Worm (Caenorhabditis elegans) whole organism, L3 larva: ENCODE data around the gene fbxc-17.

ENCODE experiments used
- fkh-10 ChIP-seq: sonication (generic microtip); optimal IDR thresholded peaks from 2 replicates; lab custom pipeline; 2017; ENCODE audit warnings: missing biosample characterization, missing genetic modification reagents, missing genetic modification characterization
- hmg-11 ChIP-seq: sonication (generic microtip); optimal IDR thresholded peaks from 2 replicates; lab custom pipeline; 2016; ENCODE audit warnings: missing genetic modification characterization, missing compliant biosample characterization
- nhr-28 ChIP-seq: fragments of 150-350 bp; optimal IDR thresholded peaks from 2 replicates; lab custom pipeline; 2014; ENCODE audit warnings: missing biosample characterization, missing genetic modification characterization
- nhr-76 ChIP-seq: fragments of 150-350 bp; sonication (generic microtip); optimal IDR thresholded peaks from 5 replicates; lab custom pipeline; 2014; ENCODE audit warnings: missing biosample characterization, missing genetic modification characterization
- nhr-77 ChIP-seq: fragments of 150-350 bp; optimal IDR thresholded peaks from 2 replicates; lab custom pipeline; 2014; ENCODE audit warnings: missing biosample characterization, missing genetic modification characterization
- snpc-4 ChIP-seq: fragments of 150-350 bp; optimal IDR thresholded peaks from 2 replicates; lab custom pipeline; 2014; ENCODE audit warnings: missing biosample characterization, missing genetic modification characterization
- unc-62 ChIP-seq: fragments of 150-350 bp; sonication (generic microtip); optimal IDR thresholded peaks from 4 replicates; lab custom pipeline; 2014; ENCODE audit warnings: missing biosample characterization, missing genetic modification reagents, missing genetic modification characterization

ce11 chrII:999493-999892 is 20.5 kb upstream of the fbxc-17 start, which contains the start of gene fbxb-29:
- TF ChIP-seq hmg-11 (no peak), fkh-10 (GFP tag; lab: Kevin White, UChicago) (no peak), nhr-76 (no peak), unc-62 (GFP tag; lab: Kevin White, UChicago) (no peak), nhr-28 (tag; lab: Kevin White, UChicago) (no peak), snpc-4 (tag; lab: Kevin White, UChicago) (no peak), nhr-77 (tag; lab: Kevin White, UChicago) (no peak)
